Fruit fly (Drosophila melanogaster) whole organism, embryonic: Measurements from ENCODE around the gene Hr4.

Experiments used
- Bgb ChIP-seq: fragments of 200-800 bp; sonication (Bioruptor generic); IDR thresholded peaks from 2 replicates; pipeline ENCODE4 v1.3.6; 2022; ENCODE audit warnings: missing biosample characterization, missing genetic modification characterization; ENCODE audit not compliant: partially characterized antibody
- CG1024 ChIP-seq: fragments of 200-800 bp; sonication (Bioruptor generic); IDR thresholded peaks from 2 replicates; pipeline ENCODE4 v1.3.6; 2022; ENCODE audit warnings: missing biosample characterization, missing genetic modification characterization
- CG10321 ChIP-seq: fragments of 200-800 bp; sonication (Bioruptor generic); IDR thresholded peaks from 2 replicates; pipeline ENCODE4 v1.3.6; 2022; ENCODE audit warnings: missing biosample characterization, missing genetic modification characterization
- CG11085 ChIP-seq: fragments of 200-800 bp; sonication (Bioruptor generic); IDR thresholded peaks from 2 replicates; pipeline ENCODE4 v1.3.6; 2022; ENCODE audit warnings: missing biosample characterization, missing genetic modification characterization
- CG11398 ChIP-seq: fragments of 200-800 bp; sonication (Bioruptor generic); optimal IDR thresholded peaks from 2 replicates; lab custom pipeline; 2016; ENCODE audit warnings: missing biosample characterization, missing genetic modification characterization
- CG12391 ChIP-seq: fragments of 200-800 bp; sonication (Bioruptor generic); optimal IDR thresholded peaks from 3 replicates; lab custom pipeline; 2018; ENCODE audit warnings: missing biosample characterization, mild to moderate bottlenecking, missing genetic modification characterization, moderate library complexity
- CG14965 ChIP-seq: fragments of 200-800 bp; sonication (Bioruptor generic); optimal IDR thresholded peaks from 2 replicates; lab custom pipeline; 2016; ENCODE audit warnings: missing biosample characterization, missing genetic modification characterization, borderline replicate concordance
- CG2875 ChIP-seq: fragments of 200-800 bp; sonication (Bioruptor generic); optimal IDR thresholded peaks from 2 replicates; lab custom pipeline; 2017; ENCODE audit warnings: missing biosample characterization, mild to moderate bottlenecking, missing genetic modification characterization, missing genetic modification reagents
- CG31388 ChIP-seq: fragments of 200-800 bp; sonication (Bioruptor generic); optimal IDR thresholded peaks from 2 replicates; lab custom pipeline; 2016; ENCODE audit warnings: missing biosample characterization, missing genetic modification characterization
- CG34422 ChIP-seq: fragments of 200-800 bp; sonication (Bioruptor generic); IDR thresholded peaks from 3 replicates; pipeline ENCODE4 v1.3.6; 2022; ENCODE audit warnings: missing biosample characterization, missing genetic modification characterization
- CG4282 ChIP-seq: fragments of 200-800 bp; sonication (Bioruptor generic); optimal IDR thresholded peaks from 2 replicates; lab custom pipeline; 2016; ENCODE audit warnings: missing biosample characterization, missing genetic modification characterization
- CG4707 ChIP-seq: fragments of 200-800 bp; sonication (Bioruptor generic); optimal IDR thresholded peaks from 2 replicates; lab custom pipeline; 2018; ENCODE audit warnings: missing biosample characterization, mild to moderate bottlenecking, missing genetic modification characterization, moderate library complexity
- CG7372 ChIP-seq: fragments of 200-800 bp; sonication (Bioruptor generic); IDR thresholded peaks from 2 replicates; pipeline ENCODE4 v1.3.6; 2022; ENCODE audit warnings: missing biosample characterization, missing genetic modification characterization
- CG7745 ChIP-seq: fragments of 200-800 bp; sonication (Bioruptor generic); optimal IDR thresholded peaks from 2 replicates; lab custom pipeline; 2018; ENCODE audit warnings: missing biosample characterization, mild to moderate bottlenecking, missing genetic modification characterization, moderate library complexity
- Chrac-16 ChIP-seq: fragments of 200-800 bp; sonication (Bioruptor generic); optimal IDR thresholded peaks from 3 replicates; lab custom pipeline; 2016; ENCODE audit warnings: missing biosample characterization, missing genetic modification characterization
- CkIIα-i1 ChIP-seq: fragments of 200-800 bp; sonication (Bioruptor generic); IDR thresholded peaks from 2 replicates; pipeline ENCODE4 v1.3.6; 2022; ENCODE audit warnings: missing biosample characterization, missing genetic modification characterization
- D19A ChIP-seq: fragments of 200-800 bp; optimal IDR thresholded peaks from 3 replicates; lab custom pipeline; 2019; ENCODE audit warnings: missing biosample characterization, mild to moderate bottlenecking, missing genetic modification characterization, moderate library complexity
- D19B ChIP-seq: fragments of 200-800 bp; sonication (Bioruptor generic); optimal IDR thresholded peaks from 2 replicates; lab custom pipeline; 2017; ENCODE audit warnings: missing biosample characterization, mild to moderate bottlenecking, missing genetic modification characterization
- Dbx ChIP-seq: fragments of 200-800 bp; sonication (Bioruptor generic); IDR thresholded peaks from 3 replicates; pipeline ENCODE4 v1.3.6; 2022; ENCODE audit warnings: missing biosample characterization, missing genetic modification characterization
- Deaf1 ChIP-seq: fragments of 200-800 bp; optimal IDR thresholded peaks from 3 replicates; lab custom pipeline; 2019; ENCODE audit warnings: missing biosample characterization, mild to moderate bottlenecking, missing genetic modification characterization, moderate library complexity
- HmgD ChIP-seq: fragments of 200-800 bp; sonication (Bioruptor generic); optimal IDR thresholded peaks from 3 replicates; lab custom pipeline; 2016; ENCODE audit warnings: missing biosample characterization, missing genetic modification characterization
- Hr51 ChIP-seq, 2 experiments: fragments of 200-800 bp; sonication (Bioruptor generic); optimal IDR thresholded peaks; 2 replicates in 1 of 2; 3 replicates in 1 of 2; lab custom pipeline; 2016 to 2018; ENCODE audit warnings: missing biosample characterization in 2 of 2, missing genetic modification characterization in 2 of 2, mild to moderate bottlenecking in 1 of 2, moderate library complexity in 1 of 2
- Hr78 ChIP-seq, 2 experiments: fragments of 200-800 bp in 1 of 2; fragments of >200 bp in 1 of 2; sonication (Bioruptor generic) in 1 of 2; optimal IDR thresholded peaks; 2 replicates each; lab custom pipeline; 2017 to 2019; ENCODE audit warnings: missing biosample characterization in 2 of 2, missing genetic modification characterization in 2 of 2, mild to moderate bottlenecking in 1 of 2, moderate library complexity in 1 of 2
- Hsf ChIP-seq: fragments of 200-800 bp; sonication (Bioruptor generic); optimal IDR thresholded peaks from 3 replicates; lab custom pipeline; 2016; ENCODE audit warnings: missing biosample characterization, missing genetic modification characterization
- Lpt ChIP-seq: fragments of >200 bp; optimal IDR thresholded peaks from 2 replicates; lab custom pipeline; 2018; ENCODE audit warnings: missing biosample characterization, missing genetic modification characterization
- Nf-YA ChIP-seq: fragments of 200-800 bp; sonication (Bioruptor generic); IDR thresholded peaks from 2 replicates; pipeline ENCODE4 v1.3.6; 2022; ENCODE audit warnings: missing biosample characterization, missing genetic modification characterization
- Oaz ChIP-seq: fragments of 200-800 bp; sonication (Bioruptor generic); IDR thresholded peaks from 2 replicates; pipeline ENCODE4 v1.3.6; 2022; ENCODE audit warnings: missing biosample characterization, missing genetic modification characterization
- Side ChIP-seq: fragments of 200-800 bp; sonication (Bioruptor generic); optimal IDR thresholded peaks from 2 replicates; lab custom pipeline; 2016; ENCODE audit warnings: missing biosample characterization, missing genetic modification characterization
- Sin3A ChIP-seq: fragments of >200 bp; optimal IDR thresholded peaks from 2 replicates; lab custom pipeline; 2018
- Spps ChIP-seq: fragments of 200-800 bp; sonication (Bioruptor generic); optimal IDR thresholded peaks from 2 replicates; lab custom pipeline; 2018; ENCODE audit warnings: missing biosample characterization, mild to moderate bottlenecking, missing genetic modification characterization
- Xbp1 ChIP-seq: fragments of 200-800 bp; sonication (Bioruptor generic); optimal IDR thresholded peaks from 3 replicates; lab custom pipeline; 2016; ENCODE audit warnings: missing biosample characterization, mild to moderate bottlenecking, missing genetic modification characterization
- YL-1 ChIP-seq: fragments of 200-800 bp; sonication (Bioruptor generic); optimal IDR thresholded peaks from 3 replicates; lab custom pipeline; 2017; ENCODE audit warnings: missing biosample characterization, mild to moderate bottlenecking, missing genetic modification characterization
- ap ChIP-seq: fragments of 200-800 bp; sonication (Bioruptor generic); IDR thresholded peaks from 2 replicates; pipeline ENCODE4 v1.3.6; 2022; ENCODE audit warnings: missing biosample characterization, missing genetic modification characterization
- bowl ChIP-seq: fragments of 200-800 bp; sonication (Bioruptor generic); IDR thresholded peaks from 2 replicates; pipeline ENCODE4 v1.3.6; 2022; ENCODE audit warnings: missing biosample characterization, missing genetic modification characterization
- cas ChIP-seq: fragments of 200-800 bp; sonication (Bioruptor generic); IDR thresholded peaks from 2 replicates; pipeline ENCODE4 v1.3.6; 2022; ENCODE audit warnings: missing biosample characterization, missing genetic modification characterization
- chm ChIP-seq: fragments of 200-800 bp; sonication (Bioruptor generic); IDR thresholded peaks from 2 replicates; pipeline ENCODE4 v1.3.6; 2022; ENCODE audit warnings: missing biosample characterization, missing genetic modification characterization
- chn ChIP-seq: fragments of 200-800 bp; sonication (Bioruptor generic); optimal IDR thresholded peaks from 2 replicates; lab custom pipeline; 2016; ENCODE audit warnings: missing biosample characterization, missing genetic modification characterization
- da ChIP-seq: fragments of 200-800 bp; sonication (Bioruptor generic); optimal IDR thresholded peaks from 2 replicates; lab custom pipeline; 2016; ENCODE audit warnings: missing biosample characterization, missing genetic modification characterization
- dpn ChIP-seq, 2 experiments: fragments of 200-800 bp; sonication (Bioruptor generic); optimal IDR thresholded peaks; 3 replicates each; lab custom pipeline; 2016; ENCODE audit warnings: missing biosample characterization in 2 of 2, missing genetic modification characterization in 2 of 2
- eve ChIP-seq, 2 experiments: fragments of >200 bp; optimal IDR thresholded peaks; 2 replicates each; lab custom pipeline; 2017; ENCODE audit warnings: missing biosample characterization in 2 of 2, missing genetic modification characterization in 2 of 2
- fd3F ChIP-seq: fragments of 200-800 bp; sonication (Bioruptor generic); optimal IDR thresholded peaks from 2 replicates; lab custom pipeline; 2018; ENCODE audit warnings: missing biosample characterization, mild to moderate bottlenecking, missing genetic modification characterization, moderate library complexity
- gcm ChIP-seq: fragments of 200-800 bp; sonication (Bioruptor generic); optimal IDR thresholded peaks from 2 replicates; lab custom pipeline; 2019; ENCODE audit warnings: missing biosample characterization, mild to moderate bottlenecking, missing genetic modification characterization, moderate library complexity
- gfzf ChIP-seq: fragments of 200-800 bp; sonication (Bioruptor generic); optimal IDR thresholded peaks from 2 replicates; lab custom pipeline; 2016; ENCODE audit warnings: missing biosample characterization, mild to moderate bottlenecking, missing genetic modification characterization, moderate library complexity
- her ChIP-seq: fragments of 200-800 bp; sonication (Bioruptor generic); optimal IDR thresholded peaks from 2 replicates; lab custom pipeline; 2016; ENCODE audit warnings: missing biosample characterization, missing genetic modification characterization
- jing ChIP-seq: fragments of 200-800 bp; sonication (Bioruptor generic); optimal IDR thresholded peaks from 2 replicates; lab custom pipeline; 2018; ENCODE audit warnings: missing biosample characterization, mild to moderate bottlenecking, missing genetic modification characterization
- jumu ChIP-seq: fragments of 200-800 bp; sonication (Bioruptor generic); optimal IDR thresholded peaks from 3 replicates; lab custom pipeline; 2016; ENCODE audit warnings: missing biosample characterization, missing genetic modification characterization
- sr ChIP-seq: fragments of 200-800 bp; sonication (Bioruptor generic); IDR thresholded peaks from 3 replicates; pipeline ENCODE4 v1.3.6; 2022; ENCODE audit warnings: missing biosample characterization, missing genetic modification characterization
- stwl ChIP-seq: fragments of 200-800 bp; sonication (Bioruptor generic); optimal IDR thresholded peaks from 3 replicates; lab custom pipeline; 2018; ENCODE audit warnings: missing biosample characterization, mild to moderate bottlenecking, missing genetic modification characterization, moderate library complexity
- tx ChIP-seq: fragments of 200-800 bp; sonication (Bioruptor generic); optimal IDR thresholded peaks from 2 replicates; lab custom pipeline; 2016; ENCODE audit warnings: missing biosample characterization, missing genetic modification characterization
- unpg ChIP-seq: fragments of 200-800 bp; sonication (Bioruptor generic); optimal IDR thresholded peaks from 3 replicates; lab custom pipeline; 2018; ENCODE audit warnings: missing biosample characterization, mild to moderate bottlenecking, missing genetic modification characterization, moderate library complexity

Gene Hr4

DNA sequence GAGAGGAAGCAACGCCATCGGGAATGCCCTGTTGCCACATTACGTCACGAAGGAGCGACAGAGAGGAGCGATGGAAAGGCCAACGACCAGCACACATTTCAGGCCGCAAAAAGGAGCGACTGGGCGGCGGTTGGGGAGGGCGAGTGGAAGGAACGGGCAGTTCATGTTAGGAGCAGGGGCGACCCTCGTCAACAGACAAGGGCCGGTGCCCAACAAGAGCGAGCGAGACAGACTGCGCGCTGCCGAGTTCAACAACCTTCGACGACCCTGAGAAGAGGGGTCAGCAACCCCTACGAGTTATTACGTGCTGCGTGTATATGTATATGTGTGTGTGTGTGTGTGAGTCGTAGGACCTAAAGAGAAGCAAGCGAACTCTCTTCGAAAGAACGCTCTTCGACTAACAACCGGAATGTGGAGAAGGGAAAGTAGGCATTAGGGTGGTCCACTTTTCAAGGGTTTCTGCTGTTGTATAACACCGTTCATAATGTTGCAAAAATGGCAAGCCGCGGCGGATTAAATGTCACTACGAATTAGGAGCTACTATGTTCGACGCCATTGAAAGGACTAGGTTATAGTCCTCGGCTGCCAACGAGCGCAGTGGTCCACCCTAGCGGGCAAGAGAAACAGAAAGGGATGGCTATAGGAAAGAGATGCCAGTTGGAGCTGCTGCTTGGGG is 9.8 kb downstream of the Hr4 start (continued):
- TF ChIP-seq Chrac-16 (GFP tag; lab: Kevin White, UChicago) (peak; percentile 95), CG12391 (tag; lab: Kevin White, UChicago) (peak; percentile 96), Deaf1 (tag; lab: Kevin White, UChicago) (peak; percentile 78), D19A (tag; lab: Kevin White, UChicago) (peak; percentile 92), her (peak; percentile 95), Nf-YA (peak; percentile 87), CG2875 (GFP tag; lab: Kevin White, UChicago) (peak; percentile 95), gfzf (GFP tag; lab: Kevin White, UChicago) (no peak), fd3F (peak; percentile 82), D19B (peak; percentile 83), Xbp1 (GFP tag; lab: Kevin White, UChicago) (peak; percentile 93), ap (GFP tag; lab: Robert Waterston, UW) (peak; percentile 93), Hr78 (GFP tag; optimal IDR thresholded peaks at IDR 0.05; lab: Kevin White, UChicago) (peak in 1 of 2 experiments; percentile 86), Hr51 (GFP tag; optimal IDR thresholded peaks at IDR 0.05; lab: Kevin White, UChicago) (peak; percentile 86 to 92), unpg (peak; percentile 97), YL-1 (GFP tag; lab: Kevin White, UChicago) (peak; percentile 65), chm (GFP tag; lab: Robert Waterston, UW) (peak; percentile 96), chn (GFP tag; lab: Kevin White, UChicago) (peak; percentile 95), tx (GFP tag; lab: Kevin White, UChicago) (peak; percentile 90), Bgb (GFP tag; lab: Robert Waterston, UW) (no peak), CG11085 (peak; percentile 76), HmgD (GFP tag; lab: Kevin White, UChicago) (peak; percentile 87), Spps (tag; lab: Kevin White, UChicago) (peak; percentile 92), CkIIα-i1 (peak; percentile 86), CG34422 (GFP tag; lab: Robert Waterston, UW) (peak; percentile 95), jumu (GFP tag; lab: Kevin White, UChicago) (peak; percentile 96), cas (GFP tag; lab: Robert Waterston, UW) (peak; percentile 79), CG14965 (peak; percentile 75), sr (GFP tag; lab: Robert Waterston, UW) (peak; percentile 74; the same call in 2 of the 3 replicates), CG11398 (GFP tag; lab: Kevin White, UChicago) (peak; percentile 92), CG7745 (peak; percentile 47), stwl (tag; lab: Kevin White, UChicago) (peak; percentile 42), eve (GFP tag; optimal IDR thresholded peaks at IDR 0.05; lab: Kevin White, UChicago) (no peak), dpn (GFP tag; optimal IDR thresholded peaks at IDR 0.05; lab: Kevin White, UChicago) (peak; percentile 95 to 98), Lpt (no peak), bowl (peak; percentile 77; the same call in 1 of the 2 replicates), Oaz (GFP tag; lab: Robert Waterston, UW) (peak; percentile 78), CG1024 (peak; percentile 82), Hsf (GFP tag; lab: Kevin White, UChicago) (peak; percentile 95), Dbx (GFP tag; lab: Robert Waterston, UW) (peak; percentile 92), CG7372 (GFP tag; lab: Robert Waterston, UW) (peak; percentile 76), gcm (GFP tag; lab: Kevin White, UChicago) (peak; percentile 95), Sin3A (no peak), CG4282 (GFP tag; lab: Kevin White, UChicago) (peak; percentile 87), jing (GFP tag; lab: Kevin White, UChicago) (peak; percentile 94), CG31388 (GFP tag; lab: Kevin White, UChicago) (peak; percentile 74), CG4707 (GFP tag; lab: Kevin White, UChicago) (peak; percentile 94), Side (peak; percentile 96), CG10321 (GFP tag; lab: Robert Waterston, UW) (peak; percentile 59), da (GFP tag; lab: Kevin White, UChicago) (peak; percentile 85)
